Worm (Caenorhabditis elegans): ENCODE data around the gene F01D5.5.
A peak's percentile ranks its signal among the peaks of the same experiment; 100 is the strongest.

Gene F01D5.5

ce11 chrII:13974136-13974535 lies 28.0 kb downstream of the F01D5.5 start:
- no peak for TF ChIP-seq hlh-17 (GFP tag; optimal IDR thresholded peaks at IDR 0.05; ENCODE audit: borderline replicate concordance)
- no peak for TF ChIP-seq efl-3 (GFP tag; optimal IDR thresholded peaks at IDR 0.05)

ce11 chrII:13973514-13973913 lies 28.6 kb downstream of the F01D5.5 start, which contains the start of gene Y39G8B.1:
TSS of gene Y39G8B.1 (minus strand) at chrII:13973812.
- TF ChIP-seq pag-3 (tag; optimal IDR thresholded peaks at IDR 0.05; ENCODE audit: borderline replicate concordance, insufficient read depth) (no peak), dpl-1 (GFP tag; optimal IDR thresholded peaks at IDR 0.05) (peak in 1 of 3 experiments; percentile 9), lin-35 (GFP tag; optimal IDR thresholded peaks at IDR 0.05) (peak in 1 of 2 experiments; percentile 33), C04F5.9 (tag; optimal IDR thresholded peaks at IDR 0.05) (no peak), ceh-88 (GFP tag; IDR thresholded peaks at IDR 0.05) (no peak), lsy-2 (tag; optimal IDR thresholded peaks at IDR 0.05) (peak in 1 of 2 experiments; percentile 7), blmp-1 (tag; optimal IDR thresholded peaks at IDR 0.05) (peak; percentile 58), Y116A8C.19 (tag; optimal IDR thresholded peaks at IDR 0.05; ENCODE audit: borderline replicate concordance) (no peak), aly-2 (tag; optimal IDR thresholded peaks at IDR 0.05) (no peak), skn-1 (tag; optimal IDR thresholded peaks at IDR 0.05) (peak; percentile 1), xbp-1 (tag; optimal IDR thresholded peaks at IDR 0.05) (no peak), lin-14 (GFP tag; optimal IDR thresholded peaks at IDR 0.05) (no peak), F16B12.6 (tag; optimal IDR thresholded peaks at IDR 0.05) (peak; percentile 35), nhr-71 (tag; optimal IDR thresholded peaks at IDR 0.05) (no peak), mdl-1 (tag; optimal IDR thresholded peaks at IDR 0.05) (no peak), mep-1 (tag; optimal IDR thresholded peaks at IDR 0.05) (peak; percentile 47)

- TF ChIP-seq lin-35 (GFP tag; optimal IDR thresholded peaks at IDR 0.05) (no peak), mef-2 (tag; optimal IDR thresholded peaks at IDR 0.05) (no peak), ama-1 (optimal IDR thresholded peaks at IDR 0.05) (no peak), mep-1 (tag; optimal IDR thresholded peaks at IDR 0.05) (no peak), tbx-2 (tag; optimal IDR thresholded peaks at IDR 0.05) (no peak), dsc-1 (tag; optimal IDR thresholded peaks at IDR 0.05) (no peak), efl-3 (GFP tag; optimal IDR thresholded peaks at IDR 0.05) (no peak), nhr-76 (tag; optimal IDR thresholded peaks at IDR 0.05) (no peak), hlh-17 (GFP tag; optimal IDR thresholded peaks at IDR 0.05; ENCODE audit: borderline replicate concordance) (no peak), sup-37 (GFP tag; optimal IDR thresholded peaks at IDR 0.05) (no peak), nhr-28 (tag; optimal IDR thresholded peaks at IDR 0.05) (no peak), xbp-1 (tag; optimal IDR thresholded peaks at IDR 0.05) (no peak), hpl-2 (GFP tag; optimal IDR thresholded peaks at IDR 0.05) (no peak), zip-4 (GFP tag; optimal IDR thresholded peaks at IDR 0.05) (no peak)
Measured at ce11 chrII:13972199-13972598, 29.9 kb downstream of the F01D5.5 start.

ce11 chrII:13968979-13969378 lies 33.1 kb downstream of the F01D5.5 start, which contains the start of gene sre-43:
TSS of gene sre-43 (minus strand) at chrII:13969079.
- TF ChIP-seq aly-2 (tag; optimal IDR thresholded peaks at IDR 0.05) (no peak), efl-1 (optimal IDR thresholded peaks at IDR 0.05) (no peak), efl-1 (GFP tag; optimal IDR thresholded peaks at IDR 0.05 in 1 of 2) (peak in 1 of 2 experiments; percentile 48)

- TF ChIP-seq egl-13 (tag; optimal IDR thresholded peaks at IDR 0.05) (no peak), unc-86 (tag; optimal IDR thresholded peaks at IDR 0.05) (no peak), nhr-84 (tag; optimal IDR thresholded peaks at IDR 0.05) (no peak), irx-1 (tag; optimal IDR thresholded peaks at IDR 0.05) (no peak), xbp-1 (tag; optimal IDR thresholded peaks at IDR 0.05) (no peak), nhr-237 (tag; optimal IDR thresholded peaks at IDR 0.05) (no peak), mab-9 (GFP tag; IDR thresholded peaks at IDR 0.05) (no peak)
Measured at ce11 chrII:13966242-13966641, 35.9 kb downstream of the F01D5.5 start, which contains the start of gene W07G1.7. TSS of gene W07G1.7 (minus strand) at chrII:13966342.

Measured in whole organism, L1 larva.